Worm (Caenorhabditis elegans): ENCODE results near the gene str-134.
A peak's percentile ranks its signal among the peaks of the same experiment; 100 is the strongest.

The str-134 gene

ce11 chrV:774341-774740 is 30.9 kb downstream of the str-134 start:
- no peak for TF ChIP-seq unc-55 (GFP tag; optimal IDR thresholded peaks at IDR 0.05)

- no peak for TF ChIP-seq snpc-4 (tag; optimal IDR thresholded peaks at IDR 0.05)
- no peak for TF ChIP-seq sma-9 (GFP tag; optimal IDR thresholded peaks at IDR 0.05)
- no peak for TF ChIP-seq sma-9 (tag; optimal IDR thresholded peaks at IDR 0.05)
- no peak for TF ChIP-seq nhr-12 (tag; optimal IDR thresholded peaks at IDR 0.05)
- TF ChIP-seq nhr-25 (tag; optimal IDR thresholded peaks at IDR 0.05), result no peak
- no peak for TF ChIP-seq ztf-11 (tag; optimal IDR thresholded peaks at IDR 0.05)
- no peak for TF ChIP-seq blmp-1 (tag; optimal IDR thresholded peaks at IDR 0.05; ENCODE audit: insufficient read depth)
- TF ChIP-seq nhr-10 (tag; optimal IDR thresholded peaks at IDR 0.05), result no peak
- no peak for TF ChIP-seq mbf-1 (tag; optimal IDR thresholded peaks at IDR 0.05)
- no peak for TF ChIP-seq Y55F3AM.14 (GFP tag; optimal IDR thresholded peaks at IDR 0.05)
- TF ChIP-seq alr-1 (tag; optimal IDR thresholded peaks at IDR 0.05), result no peak
- TF ChIP-seq nhr-77 (tag; optimal IDR thresholded peaks at IDR 0.05), result no peak
- TF ChIP-seq ama-1 (optimal IDR thresholded peaks at IDR 0.05), result peak; percentile 70
- TF ChIP-seq nhr-237 (tag; optimal IDR thresholded peaks at IDR 0.05), result no peak
- peak; percentile 34 for TF ChIP-seq unc-55 (GFP tag; optimal IDR thresholded peaks at IDR 0.05)
- TF ChIP-seq gmeb-1 (tag; optimal IDR thresholded peaks at IDR 0.05), result peak; percentile 23
- no peak for TF ChIP-seq mab-5 (tag; optimal IDR thresholded peaks at IDR 0.05)
- TF ChIP-seq peb-1 (tag; optimal IDR thresholded peaks at IDR 0.05), result no peak
- TF ChIP-seq sma-3 (GFP tag; optimal IDR thresholded peaks at IDR 0.05), result no peak
- no peak for TF ChIP-seq nhr-6 (tag; optimal IDR thresholded peaks at IDR 0.05)
- no peak for TF ChIP-seq ceh-82 (tag; optimal IDR thresholded peaks at IDR 0.05)
- no peak for TF ChIP-seq unc-62 (GFP tag; optimal IDR thresholded peaks at IDR 0.05)
- TF ChIP-seq elt-3 (tag; optimal IDR thresholded peaks at IDR 0.05), result no peak
- TF ChIP-seq ZK546.5 (tag; optimal IDR thresholded peaks at IDR 0.05), result no peak
- no peak for TF ChIP-seq sem-4 (tag; optimal IDR thresholded peaks at IDR 0.05)
- TF ChIP-seq unc-39 (tag; optimal IDR thresholded peaks at IDR 0.05), result no peak
- TF ChIP-seq lin-39 (tag; optimal IDR thresholded peaks at IDR 0.05), result no peak
- TF ChIP-seq skn-1 (tag; optimal IDR thresholded peaks at IDR 0.05), result no peak
- peak; percentile 27 for TF ChIP-seq crh-2 (tag; optimal IDR thresholded peaks at IDR 0.05)
- TF ChIP-seq aly-2 (tag; optimal IDR thresholded peaks at IDR 0.05), result no peak
- TF ChIP-seq ztf-4 (tag; optimal IDR thresholded peaks at IDR 0.05), result peak; percentile 41
- peak; percentile 29 for TF ChIP-seq C34F6.9 (tag; optimal IDR thresholded peaks at IDR 0.05)
- no peak for TF ChIP-seq elt-1 (tag; optimal IDR thresholded peaks at IDR 0.05)
- TF ChIP-seq nhr-11 (tag; optimal IDR thresholded peaks at IDR 0.05), result no peak
- no peak for TF ChIP-seq R02D3.7 (tag; optimal IDR thresholded peaks at IDR 0.05)
- no peak for TF ChIP-seq mdl-1 (tag; optimal IDR thresholded peaks at IDR 0.05)
- no peak for TF ChIP-seq ceh-16 (tag; optimal IDR thresholded peaks at IDR 0.05)
- no peak for TF ChIP-seq nhr-21 (tag; optimal IDR thresholded peaks at IDR 0.05)
- TF ChIP-seq F13H6.1 (tag; optimal IDR thresholded peaks at IDR 0.05), result peak; percentile 3
- no peak for TF ChIP-seq ztf-1 (GFP tag; conservative IDR thresholded peaks at IDR 0.05)
- TF ChIP-seq lin-11 (tag; optimal IDR thresholded peaks at IDR 0.05), result no peak
- no peak for TF ChIP-seq nhr-23 (tag; optimal IDR thresholded peaks at IDR 0.05)
- TF ChIP-seq dmd-4 (tag; optimal IDR thresholded peaks at IDR 0.05), result no peak
- TF ChIP-seq egl-27 (tag; optimal IDR thresholded peaks at IDR 0.05), result no peak
- TF ChIP-seq lin-13 (GFP tag; optimal IDR thresholded peaks at IDR 0.05), result peak; percentile 9
- TF ChIP-seq zag-1 (tag; optimal IDR thresholded peaks at IDR 0.05), result no peak
- peak; percentile 16 for TF ChIP-seq nhr-129 (tag; optimal IDR thresholded peaks at IDR 0.05)
- peak in 1 of 2 experiments; percentile 13 for TF ChIP-seq lsy-2 (tag; optimal IDR thresholded peaks at IDR 0.05)
- TF ChIP-seq fos-1 (tag; optimal IDR thresholded peaks at IDR 0.05), result no peak
Measured at ce11 chrV:774875-775359, 31.5 kb downstream of the str-134 start, which contains the start of gene srbc-58. Gene srbc-58, plus strand, starts transcription at chrV:774995.

Measured in whole organism, L2 larva.